Worm (Caenorhabditis elegans) whole organism, L4 larva: ENCODE data around the gene rpl-26.

Source experiments
- D1046.2 ChIP-seq: fragments of 200-800 bp; sonication (Bioruptor generic); IDR thresholded peaks from 2 replicates; pipeline ENCODE4 v1.3.6; 2022; ENCODE audit warnings: missing genetic modification characterization, missing compliant biosample characterization
- F37D6.2 ChIP-seq: sonication (generic microtip); optimal IDR thresholded peaks from 2 replicates; lab custom pipeline; 2016; ENCODE audit warnings: mild to moderate bottlenecking, missing genetic modification characterization, missing compliant biosample characterization
- F44E2.7 ChIP-seq: fragments of 200-800 bp; sonication (Bioruptor generic); IDR thresholded peaks from 2 replicates; pipeline ENCODE4 v2.1.2; 2022; ENCODE audit warnings: missing genetic modification characterization, missing compliant biosample characterization
- F49E8.2 ChIP-seq: sonication (generic microtip); optimal IDR thresholded peaks from 2 replicates; lab custom pipeline; 2016; ENCODE audit warnings: missing compliant biosample characterization, mild to moderate bottlenecking, missing genetic modification characterization, borderline replicate concordance
- T26A8.4 ChIP-seq: fragments of 200-800 bp; sonication (Bioruptor generic); IDR thresholded peaks from 2 replicates; pipeline ENCODE4 v1.3.6; 2022; ENCODE audit warnings: missing genetic modification characterization, missing compliant biosample characterization
- aly-2 ChIP-seq: sonication (generic microtip); optimal IDR thresholded peaks from 2 replicates; lab custom pipeline; 2018; ENCODE audit warnings: missing biosample characterization, missing genetic modification characterization
- ama-1 ChIP-seq: fragments of 150-350 bp; optimal IDR thresholded peaks from 2 replicates; lab custom pipeline; 2014; ENCODE audit warnings: inconsistent platforms, mixed read lengths
- arid-1 ChIP-seq: fragments of 200-800 bp; sonication (Bioruptor generic); conservative IDR thresholded peaks from 2 replicates; pipeline ENCODE4 v1.3.6; 2022; ENCODE audit warnings: missing genetic modification reagents, missing genetic modification characterization, missing compliant biosample characterization
- ceh-28 ChIP-seq: fragments of 150-350 bp; optimal IDR thresholded peaks from 2 replicates; lab custom pipeline; 2014; ENCODE audit warnings: missing biosample characterization, missing genetic modification reagents, missing genetic modification characterization
- ceh-62 ChIP-seq: sonication (generic microtip); optimal IDR thresholded peaks from 2 replicates; lab custom pipeline; 2017; ENCODE audit warnings: missing biosample characterization, missing genetic modification characterization
- daf-8 ChIP-seq: fragments of 200-800 bp; sonication (Bioruptor generic); IDR thresholded peaks from 2 replicates; pipeline ENCODE4 v1.3.6; 2022; ENCODE audit warnings: missing genetic modification characterization, missing compliant biosample characterization
- dmd-9 ChIP-seq: fragments of 200-800 bp; sonication (Bioruptor generic); IDR thresholded peaks from 2 replicates; pipeline ENCODE4 v1.3.6; 2022; ENCODE audit warnings: missing genetic modification reagents, missing genetic modification characterization, missing compliant biosample characterization
- dpl-1 ChIP-seq: fragments of 150-350 bp; optimal IDR thresholded peaks from 2 replicates; lab custom pipeline; 2014; ENCODE audit warnings: missing biosample characterization, missing genetic modification reagents, missing genetic modification characterization
- dve-1 ChIP-seq: sonication (generic microtip); optimal IDR thresholded peaks from 2 replicates; lab custom pipeline; 2017; ENCODE audit warnings: antibody characterized with exemption, mild to moderate bottlenecking, missing genetic modification characterization, missing compliant biosample characterization; ENCODE audit not compliant: insufficient read depth
- fos-1 ChIP-seq: fragments of 150-350 bp; optimal IDR thresholded peaks from 2 replicates; lab custom pipeline; 2014; ENCODE audit warnings: missing biosample characterization, missing genetic modification characterization
- gei-8 ChIP-seq: fragments of 200-800 bp; sonication (Bioruptor generic); optimal IDR thresholded peaks from 2 replicates; lab custom pipeline; 2018; ENCODE audit warnings: mild to moderate bottlenecking, missing genetic modification characterization, missing compliant biosample characterization
- jun-1 ChIP-seq: fragments of 150-350 bp; optimal IDR thresholded peaks from 2 replicates; lab custom pipeline; 2014; ENCODE audit warnings: missing biosample characterization, missing genetic modification reagents, missing genetic modification characterization
- lim-7 ChIP-seq: fragments of 200-800 bp; sonication (Bioruptor generic); IDR thresholded peaks from 2 replicates; pipeline ENCODE4 v1.3.6; 2022; ENCODE audit warnings: missing genetic modification characterization, missing compliant biosample characterization
- lin-13 ChIP-seq: fragments of 150-350 bp; optimal IDR thresholded peaks from 2 replicates; lab custom pipeline; 2014; ENCODE audit warnings: missing biosample characterization, missing genetic modification reagents, missing genetic modification characterization
- lin-38 ChIP-seq: fragments of 200-800 bp; sonication (Bioruptor generic); IDR thresholded peaks from 2 replicates; pipeline ENCODE4 v1.3.6; 2022; ENCODE audit warnings: missing genetic modification reagents, missing genetic modification characterization, missing compliant biosample characterization
- madf-5 ChIP-seq, 2 experiments: fragments of 200-800 bp; sonication (Bioruptor generic); IDR thresholded peaks; 2 replicates each; pipeline ENCODE4 v1.3.6; 2022; ENCODE audit warnings: missing compliant biosample characterization in 2 of 2, missing genetic modification characterization in 2 of 2
- mes-2 ChIP-seq: sonication (generic microtip); optimal IDR thresholded peaks from 2 replicates; lab custom pipeline; 2016; ENCODE audit warnings: missing genotype, mild to moderate bottlenecking, missing genetic modification characterization, missing compliant biosample characterization; ENCODE audit not compliant: poor library complexity, severe bottlenecking
- mxl-2 ChIP-seq: fragments of 200-800 bp; sonication (Bioruptor generic); conservative IDR thresholded peaks from 2 replicates; pipeline ENCODE4 v1.3.6; 2022; ENCODE audit warnings: missing genetic modification reagents, missing genetic modification characterization, missing compliant biosample characterization
- nhr-111 ChIP-seq: fragments of 200-800 bp; sonication (Bioruptor generic); optimal IDR thresholded peaks from 2 replicates; lab custom pipeline; 2018; ENCODE audit warnings: mild to moderate bottlenecking, missing genetic modification characterization, missing compliant biosample characterization
- nhr-237 ChIP-seq: sonication (generic microtip); optimal IDR thresholded peaks from 2 replicates; lab custom pipeline; 2017; ENCODE audit warnings: missing biosample characterization, missing genetic modification characterization
- nhr-6 ChIP-seq: fragments of 150-350 bp; optimal IDR thresholded peaks from 2 replicates; lab custom pipeline; 2014; ENCODE audit warnings: missing biosample characterization, missing genetic modification characterization
- nhr-77 ChIP-seq: fragments of 150-350 bp; optimal IDR thresholded peaks from 2 replicates; lab custom pipeline; 2014; ENCODE audit warnings: missing biosample characterization, missing genetic modification characterization
- pha-4 ChIP-seq, 2 experiments: fragments of 150-350 bp in 1 of 2; fragments of 200-800 bp in 1 of 2; sonication (Bioruptor generic) in 1 of 2; IDR thresholded peaks in 1 of 2; optimal IDR thresholded peaks in 1 of 2; 2 replicates each; pipeline versions ENCODE4 v1.3.6 to Lab custom; 2014 to 2022; ENCODE audit warnings: missing genetic modification characterization in 2 of 2, missing genetic modification reagents in 2 of 2, missing biosample characterization in 1 of 2, missing compliant biosample characterization in 1 of 2
- rbr-2 ChIP-seq: sonication (generic microtip); optimal IDR thresholded peaks from 2 replicates; lab custom pipeline; 2016; ENCODE audit warnings: missing genotype, missing genetic modification characterization, missing compliant biosample characterization
- skn-1 ChIP-seq: fragments of 150-350 bp; optimal IDR thresholded peaks from 2 replicates; lab custom pipeline; 2014; ENCODE audit warnings: missing biosample characterization, missing genetic modification characterization
- snpc-1.2 ChIP-seq: fragments of 200-800 bp; sonication (Bioruptor generic); IDR thresholded peaks from 2 replicates; pipeline ENCODE4 v1.3.6; 2022; ENCODE audit warnings: missing genetic modification reagents, missing genetic modification characterization, missing compliant biosample characterization
- spr-1 ChIP-seq: sonication (generic microtip); optimal IDR thresholded peaks from 2 replicates; lab custom pipeline; 2016; ENCODE audit warnings: mild to moderate bottlenecking, missing genetic modification characterization, missing compliant biosample characterization
- spr-3 ChIP-seq: fragments of 200-800 bp; sonication (Bioruptor generic); optimal IDR thresholded peaks from 2 replicates; lab custom pipeline; 2018; ENCODE audit warnings: mild to moderate bottlenecking, missing genetic modification characterization, missing compliant biosample characterization
- unc-130 ChIP-seq: sonication (generic microtip); optimal IDR thresholded peaks from 2 replicates; lab custom pipeline; 2016; ENCODE audit warnings: missing genetic modification reagents, missing genetic modification characterization, missing compliant biosample characterization
- unc-39 ChIP-seq: sonication (generic microtip); optimal IDR thresholded peaks from 2 replicates; lab custom pipeline; 2017; ENCODE audit warnings: missing biosample characterization, missing genetic modification characterization
- unc-62 ChIP-seq, 3 experiments: fragments of 150-350 bp in 1 of 3; sonication (generic microtip); optimal IDR thresholded peaks in 2 of 3; peaks in 1 of 3; 1 replicate in 1 of 3; 2 replicates in 2 of 3; lab custom pipeline; 2014 to 2017; ENCODE audit warnings: missing biosample characterization in 3 of 3, missing genetic modification characterization in 3 of 3, missing genetic modification reagents in 3 of 3, missing genotype in 1 of 3
- vab-7 ChIP-seq: fragments of 200-800 bp; sonication (Bioruptor generic); IDR thresholded peaks from 2 replicates; pipeline ENCODE4 v1.3.6; 2022; ENCODE audit warnings: missing genetic modification reagents, missing genetic modification characterization, missing compliant biosample characterization
- zag-1 ChIP-seq: fragments of 150-350 bp; optimal IDR thresholded peaks from 2 replicates; lab custom pipeline; 2014; ENCODE audit warnings: missing biosample characterization, missing genetic modification characterization

Gene rpl-26

ce11 chrII:8577509-8578099, 25.0 kb upstream of the rpl-26 start, which contains the start of gene F54C9.9 (continued):
- TF ChIP-seq ceh-28 (tag; lab: Kevin White, UChicago): no peak
- TF ChIP-seq madf-5 (GFP tag; IDR thresholded peaks at IDR 0.05; lab: Robert Waterston, UW): no peak
- TF ChIP-seq nhr-237 (tag; lab: Kevin White, UChicago): no peak
- TF ChIP-seq mes-2 (tag; lab: Kevin White, UChicago): peak; percentile 44
- no peak for TF ChIP-seq skn-1 (tag; lab: Kevin White, UChicago)
- TF ChIP-seq lim-7 (GFP tag; lab: Robert Waterston, UW): no peak
- TF ChIP-seq unc-130 (GFP tag; lab: Kevin White, UChicago): peak; percentile 54
- TF ChIP-seq pha-4 (GFP tag; IDR thresholded peaks at IDR 0.05; lab: Robert Waterston, UW): peak; percentile 55; the same call in 1 of the 2 replicates
- TF ChIP-seq pha-4 (tag; optimal IDR thresholded peaks at IDR 0.05; lab: Kevin White, UChicago): no peak
- TF ChIP-seq F44E2.7 (GFP tag; lab: Robert Waterston, UW): no peak
- peak; percentile 4 for TF ChIP-seq dpl-1
- no peak for TF ChIP-seq spr-1
- no peak for TF ChIP-seq arid-1 (GFP tag; lab: Robert Waterston, UW)
- no peak for TF ChIP-seq rbr-2
- no peak for TF ChIP-seq F37D6.2 (tag; lab: Kevin White, UChicago)
- TF ChIP-seq unc-62 (GFP tag; optimal IDR thresholded peaks at IDR 0.05 in 1 of 2; lab: Kevin White, UChicago): no peak
- no peak for TF ChIP-seq unc-62 (tag; optimal IDR thresholded peaks at IDR 0.05; lab: Kevin White, UChicago)
- no peak for TF ChIP-seq vab-7
- no peak for TF ChIP-seq dmd-9 (GFP tag; lab: Robert Waterston, UW)
- no peak for TF ChIP-seq aly-2 (tag; lab: Kevin White, UChicago)
- no peak for TF ChIP-seq ceh-62 (tag; lab: Kevin White, UChicago)
- TF ChIP-seq zag-1 (tag; lab: Kevin White, UChicago): no peak
- TF ChIP-seq lin-38: peak; percentile 82
- peak; percentile 64; the same call in 1 of the 2 replicates for TF ChIP-seq snpc-1.2
- TF ChIP-seq gei-8 (GFP tag; lab: Kevin White, UChicago): no peak
- no peak for TF ChIP-seq dve-1
- TF ChIP-seq daf-8 (GFP tag; lab: Robert Waterston, UW): no peak
- no peak for TF ChIP-seq spr-3
- TF ChIP-seq fos-1 (tag; lab: Kevin White, UChicago): no peak
- TF ChIP-seq T26A8.4 (GFP tag; lab: Robert Waterston, UW): no peak
- no peak for TF ChIP-seq jun-1 (tag; lab: Kevin White, UChicago)

DNA sequence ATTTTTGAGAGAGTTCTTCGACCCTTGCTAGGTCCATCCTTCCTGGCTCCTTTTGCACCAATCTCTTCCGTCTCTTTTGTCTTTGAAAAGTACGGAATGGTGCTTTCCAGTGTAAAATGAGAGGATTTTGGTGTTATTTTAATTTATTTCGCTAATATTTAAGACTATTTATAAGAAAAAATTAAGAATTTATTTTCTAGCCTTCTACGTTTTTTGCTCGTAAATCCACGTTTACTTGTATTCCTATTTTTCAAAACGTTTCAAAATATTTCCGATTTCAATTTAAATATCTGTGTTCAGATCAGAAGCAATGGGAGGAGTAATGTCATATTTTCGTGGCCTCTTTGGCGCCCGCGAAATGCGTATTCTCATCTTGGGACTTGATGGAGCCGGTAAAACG, 20.9 kb upstream of the rpl-26 start, which contains the start of gene arl-1:
Gene arl-1 (plus strand): TSS at position 301 of the 400 bp plus-strand sequence.
- TF ChIP-seq nhr-6 (tag; lab: Kevin White, UChicago) (no peak), nhr-111 (no peak), gei-8 (GFP tag; lab: Kevin White, UChicago) (no peak), dmd-9 (GFP tag; lab: Robert Waterston, UW) (no peak), F49E8.2 (tag; lab: Kevin White, UChicago) (no peak), F37D6.2 (tag; lab: Kevin White, UChicago) (no peak), nhr-77 (no peak), lin-13 (GFP tag; lab: Kevin White, UChicago) (no peak), mxl-2 (no peak), unc-39 (tag; lab: Kevin White, UChicago) (no peak), dve-1 (no peak), ama-1 (lab: Kevin White, UChicago) (no peak), ceh-62 (tag; lab: Kevin White, UChicago) (no peak), D1046.2 (GFP tag; lab: Robert Waterston, UW) (no peak), zag-1 (tag; lab: Kevin White, UChicago) (no peak)
